Fruit fly (Drosophila melanogaster) Kc167 (cell line): Measurements from ENCODE around the gene att-ORFB.

Experiments
- h ChIP-seq: fragments of >200 bp; optimal IDR thresholded peaks from 3 replicates; lab custom pipeline; 2018; ENCODE audit warnings: missing external identifiers
- insv ChIP-seq: fragments of >200 bp; optimal IDR thresholded peaks from 3 replicates; lab custom pipeline; 2018; ENCODE audit warnings: missing external identifiers
- psq ChIP-seq: fragments of >200 bp; optimal IDR thresholded peaks from 2 replicates; lab custom pipeline; 2017; ENCODE audit warnings: missing external identifiers

DNA sequence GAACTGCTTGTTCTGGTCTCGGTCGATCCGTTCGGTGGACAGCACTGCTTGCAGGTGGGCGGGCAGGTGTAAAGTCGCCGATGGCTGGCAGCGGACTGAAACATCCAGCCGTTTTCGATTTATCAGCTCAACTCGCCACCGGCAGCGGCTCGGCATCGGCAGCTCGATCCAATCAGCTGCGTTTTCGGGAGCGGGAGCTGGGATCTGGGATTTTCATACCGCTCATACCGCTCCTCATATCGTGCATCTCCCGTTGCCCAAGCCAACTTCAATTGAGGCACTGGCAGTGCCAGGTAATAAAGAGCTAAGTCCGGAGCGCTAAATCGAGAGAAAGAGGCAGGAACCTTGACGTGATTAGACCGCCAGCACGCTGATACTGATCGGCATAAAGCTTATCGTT lies 41.8 kb downstream of the att-ORFB start, which contains the start of gene MFS9:
- no peak for TF ChIP-seq h
- TF ChIP-seq psq (lab: Kevin White, UChicago), result no peak
- TF ChIP-seq insv (lab: Kevin White, UChicago), result no peak
